Fruit fly (Drosophila melanogaster): ENCODE measurements around the gene Corp.

Gene Corp

DNA sequence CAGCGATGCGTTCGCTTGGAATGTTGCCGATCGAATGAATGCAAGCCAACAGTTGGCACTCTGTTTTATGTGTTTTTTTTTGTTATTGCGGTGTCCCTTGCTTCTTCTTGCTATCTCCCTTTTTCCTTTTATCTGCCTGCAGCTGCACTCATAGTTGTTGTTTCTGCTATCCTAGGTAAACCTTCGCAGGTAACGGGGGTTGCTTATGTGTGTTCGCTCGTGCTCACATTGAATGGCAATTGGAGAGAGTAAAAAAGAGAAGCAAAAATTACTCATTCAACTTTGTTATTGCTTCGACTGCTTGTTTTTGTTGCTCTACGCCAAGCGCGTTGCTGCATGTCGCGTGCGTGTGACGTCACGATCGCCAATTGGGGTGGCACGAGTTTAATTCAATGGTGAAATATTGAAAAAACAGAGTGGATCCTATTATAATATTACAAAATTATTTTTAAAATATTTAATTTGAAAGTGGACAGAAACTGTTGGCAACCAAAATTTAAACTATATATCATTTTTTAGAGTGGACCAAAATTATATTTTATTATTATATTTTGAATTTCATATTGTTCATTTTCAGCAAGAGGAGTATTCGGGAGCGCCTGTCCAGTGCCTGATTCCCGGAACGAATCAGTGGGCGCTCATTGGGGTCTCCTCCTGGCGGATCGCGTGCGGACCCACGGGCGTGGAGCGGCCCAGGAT, at the start of gene Corp:
TSS of gene Corp (minus strand) at position 47 of the 699 bp plus-strand sequence.
- no peak for TF ChIP-seq pan (optimal IDR thresholded peaks at IDR 0.05)
- TF ChIP-seq Dll (optimal IDR thresholded peaks at IDR 0.05) = no peak
- TF ChIP-seq CG8478 (optimal IDR thresholded peaks at IDR 0.05) = no peak
- TF ChIP-seq psq (optimal IDR thresholded peaks at IDR 0.05) = no peak

DNA sequence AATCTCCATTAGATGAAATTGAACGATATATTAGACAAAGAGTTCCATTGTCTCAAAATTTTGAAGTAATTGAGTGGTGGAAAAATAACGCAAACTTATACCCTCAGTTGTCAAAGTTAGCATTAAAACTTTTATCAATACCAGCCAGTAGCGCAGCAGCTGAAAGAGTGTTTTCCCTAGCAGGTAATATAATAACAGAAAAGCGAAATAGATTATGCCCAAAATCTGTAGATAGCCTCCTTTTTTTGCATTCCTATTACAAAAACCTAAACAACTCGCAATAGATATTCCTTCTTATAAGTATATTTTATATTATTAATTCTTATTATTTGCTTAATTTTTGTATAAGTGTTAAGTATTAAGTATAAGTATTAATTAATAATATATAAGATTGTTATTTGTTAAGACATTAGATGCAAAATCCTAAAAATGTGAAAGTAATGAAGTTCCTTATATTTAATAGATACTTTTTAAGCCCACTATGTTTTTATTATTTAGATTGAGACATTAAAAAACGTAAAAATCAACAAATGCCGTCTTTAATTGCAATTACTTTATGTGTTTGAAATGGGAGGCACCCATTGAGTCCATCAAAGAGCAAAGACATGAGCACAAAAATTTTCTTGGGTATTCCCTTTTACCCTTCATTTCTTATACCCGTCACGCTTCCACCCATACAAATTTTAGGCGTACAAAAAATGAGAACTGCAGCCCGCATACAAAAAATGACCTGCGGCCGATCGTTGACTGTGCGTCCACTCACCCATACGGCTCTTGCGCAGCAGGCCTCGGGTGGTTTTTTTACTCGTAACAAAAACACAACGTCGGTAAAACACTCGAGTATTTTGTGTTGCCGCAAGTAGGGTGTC, 24.4 kb upstream of the Corp start:
- peak in 1 of 2 experiments; percentile 47 for TF ChIP-seq EcR (GFP tag; optimal IDR thresholded peaks at IDR 0.05)

DNA sequence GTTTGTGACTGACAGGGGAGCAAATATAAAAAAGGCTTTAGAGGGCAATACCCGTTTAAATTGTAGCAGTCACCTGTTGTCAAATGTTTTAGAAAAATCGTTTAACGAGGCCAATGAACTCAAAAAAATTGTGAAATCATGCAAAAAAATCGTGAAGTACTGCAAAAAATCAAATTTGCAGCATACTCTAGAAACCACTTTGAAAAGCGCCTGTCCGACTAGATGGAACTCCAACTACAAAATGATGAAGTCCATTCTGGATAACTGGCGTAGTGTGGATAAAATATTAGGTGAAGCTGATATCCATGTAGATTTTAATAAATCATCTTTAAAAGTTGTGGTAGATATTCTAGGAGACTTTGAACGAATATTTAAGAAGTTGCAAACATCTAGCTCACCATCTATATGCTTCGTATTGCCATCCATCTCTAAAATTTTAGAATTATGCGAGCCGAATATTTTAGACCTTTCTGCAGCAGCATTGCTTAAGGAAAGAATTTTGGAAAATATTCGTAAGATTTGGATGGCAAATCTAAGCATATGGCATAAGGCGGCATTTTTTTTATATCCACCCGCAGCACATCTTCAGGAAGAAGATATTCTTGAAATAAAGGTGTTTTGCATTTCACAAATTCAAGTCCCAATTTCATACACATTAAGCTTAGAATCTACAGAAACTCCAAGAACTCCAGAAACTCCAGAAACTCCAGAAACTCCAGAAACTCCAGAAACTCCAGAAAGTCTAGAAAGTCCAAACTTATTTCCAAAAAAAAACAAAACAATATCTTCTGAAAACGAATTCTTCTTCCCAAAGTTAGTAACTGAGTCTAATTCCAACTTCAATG, 23.5 kb upstream of the Corp start:
- TF ChIP-seq EcR (GFP tag; optimal IDR thresholded peaks at IDR 0.05) = peak; percentile 58 to 65
- no peak for TF ChIP-seq usp (GFP tag; optimal IDR thresholded peaks at IDR 0.05)

DNA sequence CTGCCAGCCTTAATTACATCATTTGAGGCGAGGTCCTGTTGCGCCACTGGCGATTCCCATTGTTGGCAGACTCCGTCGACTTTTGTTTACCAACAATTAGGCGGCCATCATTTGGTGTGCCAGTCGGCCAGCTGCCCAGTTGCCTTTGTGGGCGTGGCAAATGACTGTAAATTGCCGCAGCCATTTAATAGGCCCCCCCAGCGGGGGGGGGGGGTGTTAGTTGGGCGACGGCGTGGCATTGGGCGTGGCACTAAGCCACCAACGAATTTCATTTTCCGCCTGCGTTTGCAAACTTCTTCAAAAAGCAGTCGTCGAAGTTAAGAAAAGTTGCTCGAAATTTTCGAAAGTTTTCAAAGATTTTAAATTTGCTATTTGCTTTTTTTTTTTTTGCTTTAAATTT, 15.7 kb upstream of the Corp start:
- no peak for TF ChIP-seq psq (optimal IDR thresholded peaks at IDR 0.05)
- TF ChIP-seq CG8478 (optimal IDR thresholded peaks at IDR 0.05) = no peak
- TF ChIP-seq pan (optimal IDR thresholded peaks at IDR 0.05) = no peak
- no peak for TF ChIP-seq EcR (GFP tag; optimal IDR thresholded peaks at IDR 0.05)
- TF ChIP-seq usp (GFP tag; optimal IDR thresholded peaks at IDR 0.05) = no peak
- TF ChIP-seq Dll (optimal IDR thresholded peaks at IDR 0.05) = no peak

DNA sequence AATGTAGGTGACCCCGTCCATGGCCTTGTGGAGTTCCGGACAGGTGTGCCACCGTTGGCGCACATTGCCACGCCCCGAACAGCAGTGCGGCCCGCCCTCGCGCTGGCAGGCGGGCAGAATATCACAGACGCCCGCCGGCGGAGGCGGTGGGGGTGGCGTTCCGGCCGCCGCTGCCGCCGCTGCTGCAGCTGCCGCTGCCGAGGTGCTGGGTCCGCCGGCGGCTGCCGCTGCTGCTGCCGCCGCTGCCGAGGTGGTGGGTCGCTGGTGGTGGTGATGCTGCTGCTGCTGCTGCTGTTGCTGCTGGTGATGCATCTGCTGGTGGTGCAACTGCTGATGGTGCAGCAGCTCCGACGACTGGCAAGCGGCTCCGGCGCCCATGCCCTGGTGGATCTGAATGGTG, 13.8 kb upstream of the Corp start:
- no peak for TF ChIP-seq CG8478 (optimal IDR thresholded peaks at IDR 0.05)
- no peak for TF ChIP-seq pan (optimal IDR thresholded peaks at IDR 0.05)
- no peak for TF ChIP-seq Dll (optimal IDR thresholded peaks at IDR 0.05)
- TF ChIP-seq psq (optimal IDR thresholded peaks at IDR 0.05) = no peak
- TF ChIP-seq usp (GFP tag; optimal IDR thresholded peaks at IDR 0.05) = no peak
- TF ChIP-seq EcR (GFP tag; optimal IDR thresholded peaks at IDR 0.05) = no peak

DNA sequence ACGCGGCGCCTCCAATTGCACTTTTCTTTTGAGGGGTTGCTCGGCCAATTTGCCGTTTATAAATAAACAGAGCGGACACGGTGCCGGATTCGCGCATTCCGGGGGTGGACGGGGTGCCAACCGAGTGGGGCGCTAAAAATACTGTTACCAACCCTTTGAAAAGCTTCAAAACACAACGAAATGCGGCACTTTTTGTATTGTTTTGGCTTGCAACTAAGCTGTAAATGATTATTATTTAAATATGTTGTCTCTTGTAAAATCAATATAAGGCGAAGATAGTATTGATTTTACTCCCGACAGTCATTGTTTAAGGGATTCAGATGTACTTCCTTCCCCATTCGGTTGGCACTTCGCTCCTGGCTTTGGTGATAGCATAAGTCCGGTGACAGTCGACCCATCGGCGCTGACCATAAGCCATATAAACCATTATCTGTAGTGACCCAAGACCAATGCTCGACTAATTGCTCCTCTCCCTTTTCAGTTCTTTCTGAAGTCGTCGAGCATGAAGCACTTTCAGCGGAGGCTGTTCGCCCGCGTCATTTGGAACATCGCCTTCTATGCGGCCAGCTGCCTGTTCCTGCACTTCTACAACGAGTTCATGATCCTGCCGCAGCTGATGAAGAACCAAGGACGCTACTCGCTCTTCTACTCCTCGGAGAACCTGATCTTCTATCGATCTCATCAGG, 2.7 kb upstream of the Corp start, which contains the start of gene CG15343:
TSS of gene CG15343 (minus strand) at position 8 of the 686 bp plus-strand sequence.
- TF ChIP-seq Dll (optimal IDR thresholded peaks at IDR 0.05) (no peak), EcR (GFP tag; optimal IDR thresholded peaks at IDR 0.05) (no peak), psq (optimal IDR thresholded peaks at IDR 0.05) (no peak), pan (optimal IDR thresholded peaks at IDR 0.05) (no peak), usp (GFP tag; optimal IDR thresholded peaks at IDR 0.05) (no peak), CG8478 (optimal IDR thresholded peaks at IDR 0.05) (no peak)

DNA sequence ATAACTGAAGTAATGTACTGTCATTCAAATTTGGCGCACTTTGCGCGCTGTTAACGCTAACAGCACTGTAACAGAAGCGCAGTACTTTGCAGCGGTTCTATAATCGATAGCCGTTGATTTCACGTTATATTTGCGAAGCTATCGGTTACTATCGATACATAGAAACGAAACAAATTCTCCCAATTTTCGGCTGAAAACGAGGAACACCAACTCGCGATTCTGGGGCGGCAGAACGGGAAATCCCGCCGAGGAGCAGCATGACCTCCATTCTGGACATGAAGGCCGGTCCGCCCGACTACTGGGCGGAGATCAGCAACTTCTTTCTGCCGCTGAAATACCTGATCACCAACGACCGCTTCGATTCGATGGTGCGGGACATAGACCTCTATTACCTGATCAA, 2.1 kb upstream of the Corp start, which contains the start of gene CG1636:
TSS of gene CG1636 (plus strand) at position 122 of the 400 bp plus-strand sequence.
- no peak for TF ChIP-seq Dll (optimal IDR thresholded peaks at IDR 0.05)
- TF ChIP-seq CG8478 (optimal IDR thresholded peaks at IDR 0.05) = no peak
- no peak for TF ChIP-seq usp (GFP tag; optimal IDR thresholded peaks at IDR 0.05)
- TF ChIP-seq psq (optimal IDR thresholded peaks at IDR 0.05) = no peak
- no peak for TF ChIP-seq EcR (GFP tag; optimal IDR thresholded peaks at IDR 0.05)
- no peak for TF ChIP-seq pan (optimal IDR thresholded peaks at IDR 0.05)

DNA sequence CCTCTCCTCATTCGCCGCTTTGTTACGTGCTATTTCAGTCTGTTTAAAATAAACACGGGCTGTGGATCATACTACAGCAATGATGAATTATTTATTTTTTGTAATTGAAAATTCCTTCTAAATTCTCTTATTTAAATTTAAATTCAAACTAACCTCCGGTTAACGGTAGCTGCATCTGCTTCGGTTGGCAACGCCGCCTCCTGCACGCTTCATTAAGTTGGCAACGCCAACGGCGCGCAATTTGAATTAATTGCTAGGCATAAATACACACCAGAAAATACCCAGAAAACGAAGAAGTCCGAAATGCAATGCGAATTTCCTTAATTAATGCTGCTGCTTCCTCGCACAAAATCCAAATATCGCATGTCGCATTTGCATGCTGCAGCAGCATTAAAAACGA, 5.9 kb downstream of the Corp start:
- no peak for TF ChIP-seq psq (optimal IDR thresholded peaks at IDR 0.05)
- no peak for TF ChIP-seq EcR (GFP tag; optimal IDR thresholded peaks at IDR 0.05)
- TF ChIP-seq pan (optimal IDR thresholded peaks at IDR 0.05) = no peak
- no peak for TF ChIP-seq Dll (optimal IDR thresholded peaks at IDR 0.05)
- no peak for TF ChIP-seq CG8478 (optimal IDR thresholded peaks at IDR 0.05)
- TF ChIP-seq usp (GFP tag; optimal IDR thresholded peaks at IDR 0.05) = no peak

DNA sequence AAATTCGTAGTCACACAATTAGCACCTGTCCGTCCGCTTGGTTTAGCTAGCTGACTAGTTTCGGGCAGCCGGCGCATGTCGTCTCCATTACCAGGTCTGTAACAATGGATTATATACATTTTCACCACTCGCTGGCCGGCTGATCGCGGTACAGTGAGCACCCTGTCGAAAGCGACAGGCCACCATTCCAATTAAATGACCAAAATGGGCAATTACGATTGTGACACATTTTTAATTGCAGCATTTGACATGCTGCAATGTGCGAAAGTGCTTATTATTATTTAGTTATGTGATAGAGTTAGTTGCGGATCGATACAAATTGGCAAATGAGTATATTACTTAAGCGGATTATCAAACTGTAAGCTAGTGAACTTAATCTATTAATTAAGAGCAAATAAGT, 8.0 kb downstream of the Corp start:
- TF ChIP-seq CG8478 (optimal IDR thresholded peaks at IDR 0.05) (no peak), Dll (optimal IDR thresholded peaks at IDR 0.05) (no peak), psq (optimal IDR thresholded peaks at IDR 0.05) (no peak), usp (GFP tag; optimal IDR thresholded peaks at IDR 0.05) (no peak), EcR (GFP tag; optimal IDR thresholded peaks at IDR 0.05) (no peak), pan (optimal IDR thresholded peaks at IDR 0.05) (no peak)

DNA sequence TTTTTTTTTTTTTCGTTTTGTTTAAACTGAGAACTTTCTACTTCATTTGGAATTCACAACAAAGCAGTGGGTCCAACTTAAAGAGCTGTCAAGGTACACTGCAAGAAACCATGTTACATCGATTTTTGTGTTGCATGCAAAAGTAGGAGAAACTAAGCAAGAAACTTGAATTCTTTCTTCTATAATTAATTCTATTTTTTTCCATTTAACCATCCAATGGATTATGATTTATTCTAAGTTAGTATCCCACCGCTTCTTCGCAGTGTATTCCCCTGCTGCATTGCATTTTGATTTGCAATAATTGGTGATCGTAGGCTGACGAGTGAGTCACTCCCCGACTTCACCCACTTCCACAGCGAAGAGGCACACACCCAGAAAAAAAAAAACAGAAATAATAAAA, 11.3 kb downstream of the Corp start:
- TF ChIP-seq Dll (optimal IDR thresholded peaks at IDR 0.05) = no peak

DNA sequence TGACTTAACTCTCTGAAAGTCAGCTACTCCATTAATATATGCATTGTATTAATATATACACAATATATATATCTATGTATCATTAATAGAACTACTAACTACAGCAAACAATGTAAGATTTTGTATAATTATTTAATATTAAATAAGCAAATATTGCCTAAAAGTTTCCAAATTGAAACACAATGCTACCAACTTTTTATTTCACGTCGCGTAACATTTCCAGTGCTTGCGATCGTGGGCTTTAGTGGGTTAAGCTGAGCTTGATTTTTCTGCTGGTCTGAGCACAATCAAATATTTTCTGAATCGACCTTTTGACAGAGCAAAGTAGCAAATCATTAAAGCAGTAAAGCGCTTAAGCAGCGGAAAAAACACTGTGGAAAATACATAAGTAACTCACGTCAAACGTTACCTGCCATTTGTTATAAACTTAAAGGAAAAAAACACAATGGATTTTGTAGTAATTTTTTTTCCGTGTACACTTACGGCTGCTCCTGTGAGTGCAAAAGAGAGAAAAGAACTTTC, 12.9 kb downstream of the Corp start:
- TF ChIP-seq CG8478 (optimal IDR thresholded peaks at IDR 0.05) = no peak
- TF ChIP-seq EcR (GFP tag; optimal IDR thresholded peaks at IDR 0.05) = no peak
- no peak for TF ChIP-seq pan (optimal IDR thresholded peaks at IDR 0.05)
- TF ChIP-seq usp (GFP tag; optimal IDR thresholded peaks at IDR 0.05) = no peak
- no peak for TF ChIP-seq psq (optimal IDR thresholded peaks at IDR 0.05)
- no peak for TF ChIP-seq Dll (optimal IDR thresholded peaks at IDR 0.05)

Measured in whole organism.